Fruit fly (Drosophila melanogaster) whole organism, embryonic: ENCODE data around the gene CG31661.

ENCODE experiments used
- Aef1 ChIP-seq: fragments of 200-800 bp; sonication (Bioruptor generic); IDR thresholded peaks from 3 replicates; pipeline ENCODE4 v1.3.6; 2022; ENCODE audit warnings: missing biosample characterization, missing genetic modification characterization
- Atf3 ChIP-seq: fragments of 200-800 bp; sonication (Bioruptor generic); optimal IDR thresholded peaks from 3 replicates; lab custom pipeline; 2016; ENCODE audit warnings: missing biosample characterization, missing genetic modification characterization
- CG10267 ChIP-seq: fragments of 200-800 bp; sonication (Bioruptor generic); optimal IDR thresholded peaks from 2 replicates; lab custom pipeline; 2018; ENCODE audit warnings: missing biosample characterization, mild to moderate bottlenecking, missing genetic modification characterization, moderate library complexity
- CG10959 ChIP-seq: fragments of 200-800 bp; sonication (Bioruptor generic); IDR thresholded peaks from 2 replicates; pipeline ENCODE4 v1.3.6; 2022; ENCODE audit warnings: missing biosample characterization, missing genetic modification characterization
- CG11093 ChIP-seq: fragments of 200-800 bp; sonication (Bioruptor generic); IDR thresholded peaks from 3 replicates; pipeline ENCODE4 v1.3.6; 2022; ENCODE audit warnings: missing biosample characterization, missing genetic modification characterization
- CG11456 ChIP-seq: fragments of 200-800 bp; sonication (Bioruptor generic); IDR thresholded peaks from 3 replicates; pipeline ENCODE4 v1.3.6; 2022; ENCODE audit warnings: missing biosample characterization, missing genetic modification characterization
- CG12769 ChIP-seq: fragments of 200-800 bp; sonication (Bioruptor generic); optimal IDR thresholded peaks from 2 replicates; lab custom pipeline; 2019; ENCODE audit warnings: missing biosample characterization, mild to moderate bottlenecking, missing genetic modification characterization, moderate library complexity
- CG13775 ChIP-seq: fragments of 200-800 bp; sonication (Bioruptor generic); optimal IDR thresholded peaks from 3 replicates; lab custom pipeline; 2017; ENCODE audit warnings: missing biosample characterization, mild to moderate bottlenecking, missing genetic modification characterization
- CG1529 ChIP-seq: fragments of 200-800 bp; sonication (Bioruptor generic); optimal IDR thresholded peaks from 3 replicates; lab custom pipeline; 2018; ENCODE audit warnings: missing biosample characterization, missing genetic modification characterization
- CG17912 ChIP-seq: fragments of 200-800 bp; sonication (Bioruptor generic); optimal IDR thresholded peaks from 2 replicates; lab custom pipeline; 2018; ENCODE audit warnings: missing biosample characterization, mild to moderate bottlenecking, missing genetic modification characterization
- CG30020 ChIP-seq: fragments of 200-800 bp; optimal IDR thresholded peaks from 2 replicates; lab custom pipeline; 2019; ENCODE audit warnings: missing biosample characterization, mild to moderate bottlenecking, missing genetic modification characterization, moderate library complexity
- CG3847 ChIP-seq: fragments of 200-800 bp; sonication (Bioruptor generic); IDR thresholded peaks from 2 replicates; pipeline ENCODE4 v1.3.6; 2022; ENCODE audit warnings: missing biosample characterization, missing genetic modification characterization
- CG43689 ChIP-seq: fragments of 200-800 bp; sonication (Bioruptor generic); IDR thresholded peaks from 2 replicates; pipeline ENCODE4 v1.3.6; 2022; ENCODE audit warnings: missing biosample characterization, missing genetic modification characterization
- CG7357 ChIP-seq: fragments of 200-800 bp; sonication (Bioruptor generic); IDR thresholded peaks from 3 replicates; pipeline ENCODE4 v1.3.6; 2022; ENCODE audit warnings: missing biosample characterization, missing genetic modification characterization
- CG9215 ChIP-seq: fragments of 200-800 bp; sonication (Bioruptor generic); IDR thresholded peaks from 2 replicates; pipeline ENCODE4 v1.3.6; 2022; ENCODE audit warnings: missing biosample characterization, missing genetic modification characterization
- D19A ChIP-seq: fragments of 200-800 bp; optimal IDR thresholded peaks from 3 replicates; lab custom pipeline; 2019; ENCODE audit warnings: missing biosample characterization, mild to moderate bottlenecking, missing genetic modification characterization, moderate library complexity
- Ets65A ChIP-seq: fragments of 200-800 bp; sonication (Bioruptor generic); peaks from one replicate; lab custom pipeline; 2016; ENCODE audit warnings: missing biosample characterization, missing genetic modification characterization
- Fer1 ChIP-seq: fragments of 200-800 bp; sonication (Bioruptor generic); optimal IDR thresholded peaks from 2 replicates; lab custom pipeline; 2017; ENCODE audit warnings: missing biosample characterization, mild to moderate bottlenecking, missing genetic modification characterization
- H2.0 ChIP-seq: fragments of 200-800 bp; sonication (Bioruptor generic); IDR thresholded peaks from 2 replicates; pipeline ENCODE4 v1.3.6; 2022; ENCODE audit warnings: missing biosample characterization, missing genetic modification characterization
- Hr3 ChIP-seq: fragments of 200-800 bp; sonication (Bioruptor generic); optimal IDR thresholded peaks from 3 replicates; lab custom pipeline; 2016; ENCODE audit warnings: missing biosample characterization, missing genetic modification characterization
- MBD-R2 ChIP-seq: fragments of 200-800 bp; sonication (Bioruptor generic); IDR thresholded peaks from 2 replicates; pipeline ENCODE4 v1.3.6; 2022; ENCODE audit warnings: missing biosample characterization, missing genetic modification characterization
- Med ChIP-seq: fragments of 200-800 bp; sonication (Bioruptor generic); peaks from one replicate; lab custom pipeline; 2016; ENCODE audit warnings: missing biosample characterization, missing genetic modification characterization, mild to moderate bottlenecking, inconsistent platforms, moderate library complexity
- Meics ChIP-seq: fragments of 200-800 bp; sonication (Bioruptor generic); optimal IDR thresholded peaks from 2 replicates; lab custom pipeline; 2017; ENCODE audit warnings: missing biosample characterization, mild to moderate bottlenecking, missing genetic modification characterization
- Neu2 ChIP-seq: fragments of 200-800 bp; sonication (Bioruptor generic); optimal IDR thresholded peaks from 3 replicates; lab custom pipeline; 2016; ENCODE audit warnings: missing biosample characterization, missing genetic modification characterization, borderline replicate concordance
- Oli ChIP-seq: fragments of 200-800 bp; sonication (Bioruptor generic); optimal IDR thresholded peaks from 2 replicates; lab custom pipeline; 2018; ENCODE audit warnings: missing biosample characterization, mild to moderate bottlenecking, missing genetic modification characterization, moderate library complexity
- Optix ChIP-seq: fragments of 200-800 bp; sonication (Bioruptor generic); IDR thresholded peaks from 3 replicates; pipeline ENCODE4 v1.3.6; 2022; ENCODE audit warnings: missing biosample characterization, missing genetic modification characterization
- ab ChIP-seq: fragments of 200-800 bp; sonication (Bioruptor generic); optimal IDR thresholded peaks from 2 replicates; lab custom pipeline; 2016; ENCODE audit warnings: missing biosample characterization, missing genetic modification characterization
- bcd ChIP-seq: fragments of 200-800 bp; sonication (Bioruptor generic); optimal IDR thresholded peaks from 2 replicates; lab custom pipeline; 2017; ENCODE audit warnings: missing biosample characterization, mild to moderate bottlenecking, missing genetic modification characterization
- bsh ChIP-seq, 2 experiments: fragments of 200-800 bp; sonication (Bioruptor generic); optimal IDR thresholded peaks; 2 replicates each; lab custom pipeline; 2017 to 2018; ENCODE audit warnings: mild to moderate bottlenecking in 2 of 2, missing biosample characterization in 2 of 2, missing genetic modification characterization in 2 of 2, moderate library complexity in 1 of 2
- crp ChIP-seq, 2 experiments: fragments of 200-800 bp; sonication (Bioruptor generic); optimal IDR thresholded peaks; 2 replicates in 1 of 2; 3 replicates in 1 of 2; lab custom pipeline; 2017; ENCODE audit warnings: missing biosample characterization in 2 of 2, missing genetic modification characterization in 2 of 2, mild to moderate bottlenecking in 1 of 2, moderate library complexity in 1 of 2
- dan ChIP-seq: fragments of 200-800 bp; sonication (Bioruptor generic); IDR thresholded peaks from 2 replicates; pipeline ENCODE4 v1.3.6; 2022; ENCODE audit warnings: missing biosample characterization, missing genetic modification characterization
- eyg ChIP-seq: fragments of 200-800 bp; sonication (Bioruptor generic); optimal IDR thresholded peaks from 3 replicates; lab custom pipeline; 2016; ENCODE audit warnings: missing biosample characterization, missing genetic modification characterization
- hbn ChIP-seq: fragments of 200-800 bp; sonication (Bioruptor generic); IDR thresholded peaks from 2 replicates; pipeline ENCODE4 v1.3.6; 2022; ENCODE audit warnings: missing biosample characterization, missing genetic modification characterization; ENCODE audit not compliant: partially characterized antibody
- salm ChIP-seq: fragments of 200-800 bp; sonication (Bioruptor generic); optimal IDR thresholded peaks from 2 replicates; lab custom pipeline; 2018; ENCODE audit warnings: missing biosample characterization, mild to moderate bottlenecking, missing genetic modification characterization
- tio ChIP-seq: fragments of 200-800 bp; sonication (Bioruptor generic); optimal IDR thresholded peaks from 2 replicates; lab custom pipeline; 2017; ENCODE audit warnings: missing biosample characterization, missing genetic modification characterization, inconsistent platforms
- tx ChIP-seq: fragments of 200-800 bp; sonication (Bioruptor generic); optimal IDR thresholded peaks from 2 replicates; lab custom pipeline; 2016; ENCODE audit warnings: missing biosample characterization, missing genetic modification characterization
- vfl ChIP-seq: fragments of 200-800 bp; sonication (Bioruptor generic); optimal IDR thresholded peaks from 2 replicates; lab custom pipeline; 2016; ENCODE audit warnings: missing biosample characterization, missing genetic modification characterization
- zfh2 ChIP-seq: fragments of 200-800 bp; sonication (Bioruptor generic); optimal IDR thresholded peaks from 2 replicates; lab custom pipeline; 2016; ENCODE audit warnings: missing biosample characterization, missing genetic modification characterization

CG31661 gene

dm6 chr2L:1473427-1473826 lies 23.6 kb upstream of the CG31661 start (continued):
- TF ChIP-seq salm (tag; lab: Kevin White, UChicago) (no peak), CG30020 (tag; lab: Kevin White, UChicago) (no peak), CG10267 (tag; lab: Kevin White, UChicago) (peak; percentile 36), dan (GFP tag; lab: Robert Waterston, UW) (peak; percentile 67), CG1529 (GFP tag; lab: Kevin White, UChicago) (no peak), Meics (GFP tag; lab: Kevin White, UChicago) (peak; percentile 4), CG17912 (GFP tag; lab: Kevin White, UChicago) (no peak), bsh (GFP tag; optimal IDR thresholded peaks at IDR 0.05; lab: Kevin White, UChicago) (peak in 1 of 2 experiments; percentile 55), Fer1 (GFP tag; lab: Kevin White, UChicago) (no peak), zfh2 (no peak), CG12769 (tag; lab: Kevin White, UChicago) (peak; percentile 37), tx (GFP tag; lab: Kevin White, UChicago) (no peak), CG13775 (GFP tag; lab: Kevin White, UChicago) (peak; percentile 30), eyg (no peak), Aef1 (GFP tag; lab: Robert Waterston, UW) (peak; percentile 23; the same call in 1 of the 3 replicates), D19A (tag; lab: Kevin White, UChicago) (peak; percentile 46), hbn (GFP tag; lab: Robert Waterston, UW) (no peak), Oli (tag; lab: Kevin White, UChicago) (peak; percentile 35), CG9215 (GFP tag; lab: Robert Waterston, UW) (peak; percentile 44; the same call in 1 of the 2 replicates), MBD-R2 (GFP tag; lab: Robert Waterston, UW) (peak; percentile 28; the same call in 1 of the 2 replicates), CG3847 (GFP tag; lab: Robert Waterston, UW) (0 out of 2 replicates have a peak, but pooled peaks have one; percentile 12), Hr3 (GFP tag; lab: Kevin White, UChicago) (peak; percentile 5), ab (GFP tag; lab: Kevin White, UChicago) (no peak), tio (GFP tag; lab: Kevin White, UChicago) (peak; percentile 25), CG7357 (GFP tag; lab: Robert Waterston, UW) (peak; percentile 41; the same call in 1 of the 3 replicates), H2.0 (peak; percentile 55), CG11456 (GFP tag; lab: Robert Waterston, UW) (no peak), Neu2 (GFP tag; lab: Kevin White, UChicago) (no peak), crp (GFP tag; optimal IDR thresholded peaks at IDR 0.05; lab: Kevin White, UChicago) (no peak), bcd (GFP tag; lab: Kevin White, UChicago) (peak; percentile 25)

- TF ChIP-seq vfl (GFP tag; lab: Kevin White, UChicago) = no peak
- TF ChIP-seq CG11093 (GFP tag; lab: Robert Waterston, UW) = 0 out of 3 replicates have a peak, but pooled peaks have one; percentile 29
- no peak for TF ChIP-seq CG30020 (tag; lab: Kevin White, UChicago)
- no peak for TF ChIP-seq Atf3
- no peak for TF ChIP-seq CG43689 (GFP tag; lab: Robert Waterston, UW)
- peak; percentile 63 for TF ChIP-seq Med (GFP tag; lab: Kevin White, UChicago)
- peak; percentile 71 for TF ChIP-seq Ets65A
- TF ChIP-seq CG10959 (GFP tag; lab: Robert Waterston, UW) = no peak
- no peak for TF ChIP-seq Optix (GFP tag; lab: Robert Waterston, UW)
Measured at dm6 chr2L:1476872-1477503, 20.1 kb upstream of the CG31661 start.
